Worm (Caenorhabditis elegans) whole organism, L1 larva: ENCODE data around the gene Y37H2C.4.

ENCODE experiments used
- egl-27 ChIP-seq, 2 experiments: fragments of 150-350 bp in 1 of 2; sonication (generic microtip); optimal IDR thresholded peaks; 3 replicates each; lab custom pipeline; 2017 to 2018; ENCODE audit warnings: missing biosample characterization in 2 of 2, missing genetic modification characterization in 2 of 2, missing genetic modification reagents in 2 of 2
- lin-14 ChIP-seq: fragments of 200-800 bp; sonication (Bioruptor generic); optimal IDR thresholded peaks from 2 replicates; lab custom pipeline; 2018; ENCODE audit warnings: mild to moderate bottlenecking, missing genetic modification characterization, moderate library complexity, missing compliant biosample characterization
- nhr-85 ChIP-seq: sonication (generic microtip); peaks from one replicate; lab custom pipeline; 2016; ENCODE audit warnings: missing genetic modification characterization, inconsistent platforms, missing compliant biosample characterization
- unc-62 ChIP-seq: fragments of 150-350 bp; optimal IDR thresholded peaks from 2 replicates; lab custom pipeline; 2014; ENCODE audit warnings: missing biosample characterization, missing genetic modification reagents, missing genetic modification characterization

- TF ChIP-seq lin-14 (GFP tag; lab: Kevin White, UChicago), result no peak
- no peak for TF ChIP-seq egl-27 (tag; optimal IDR thresholded peaks at IDR 0.05; lab: Kevin White, UChicago)
- TF ChIP-seq unc-62 (GFP tag; lab: Kevin White, UChicago), result no peak
- no peak for TF ChIP-seq nhr-85
These were observed 1.8 kb upstream of the Y37H2C.4 start, which contains the start of gene fbxa-213 for ce11 chrV:18268744-18269143.
